Fruit fly (Drosophila melanogaster): ENCODE data around the gene Gr66a.

DNA sequence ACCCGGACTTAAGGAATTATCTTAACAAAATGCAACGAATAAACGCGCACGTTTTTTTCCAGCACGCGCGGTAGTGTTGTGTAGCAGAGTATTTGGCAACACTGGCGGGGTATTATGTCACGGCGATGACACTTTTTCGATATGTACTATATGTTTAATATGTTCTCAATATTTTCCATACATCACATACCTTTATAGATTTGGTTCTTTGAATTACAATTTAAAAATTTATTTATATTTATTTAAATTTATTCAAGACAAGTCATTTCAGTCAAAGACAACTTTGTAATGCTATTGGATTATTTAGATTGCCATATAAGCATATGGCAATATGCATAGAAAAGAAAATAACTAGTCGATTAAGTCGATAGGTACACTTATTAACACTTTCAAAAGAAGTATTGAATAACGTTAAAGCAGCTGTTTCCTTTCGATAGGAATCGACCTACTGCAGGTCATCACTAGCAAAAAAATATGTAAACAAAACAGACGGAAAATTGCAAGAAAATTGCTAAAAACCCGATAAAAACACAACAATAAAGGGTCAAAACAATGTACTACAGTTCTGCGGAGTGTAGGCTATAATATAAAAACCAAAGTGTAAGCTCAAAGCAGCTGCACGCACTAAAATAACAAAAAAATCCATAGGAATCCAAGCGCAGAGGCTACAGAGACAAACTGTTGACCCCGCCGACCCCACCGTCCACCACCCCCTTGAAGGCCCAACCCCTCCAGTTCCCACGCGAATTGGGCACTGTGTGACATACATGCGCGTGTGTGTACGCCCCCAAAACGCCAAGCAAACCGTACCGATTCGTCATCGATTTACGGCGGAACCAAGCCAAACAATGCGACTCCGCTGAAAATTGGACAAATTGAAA is 39.6 kb upstream of the Gr66a start, which contains the start of the genes CG7182 and GAPcenA:
- peak; percentile 15 for TF ChIP-seq luna (GFP tag; optimal IDR thresholded peaks at IDR 0.05)
- TF ChIP-seq ind (GFP tag; optimal IDR thresholded peaks at IDR 0.05): peak; percentile 71
- no peak for TF ChIP-seq CG5953 (GFP tag; IDR thresholded peaks at IDR 0.05)
- peak; percentile 49 for TF ChIP-seq Fer1 (GFP tag; optimal IDR thresholded peaks at IDR 0.05)
- TF ChIP-seq HLH4C (GFP tag; IDR thresholded peaks at IDR 0.05; ENCODE audit: partially characterized antibody): peak; percentile 59; the same call in 2 of the 3 replicates
- TF ChIP-seq fd3F (GFP tag; optimal IDR thresholded peaks at IDR 0.05): peak; percentile 68
- peak; percentile 42; the same call in 1 of the 3 replicates for TF ChIP-seq CG14050 (GFP tag; IDR thresholded peaks at IDR 0.05)
- peak; percentile 71 for TF ChIP-seq Abd-B (GFP tag; optimal IDR thresholded peaks at IDR 0.05)
- peak; percentile 33 for TF ChIP-seq CG12299 (tag; optimal IDR thresholded peaks at IDR 0.05)
- TF ChIP-seq Oaz (GFP tag; IDR thresholded peaks at IDR 0.05): no peak
